Worm (Caenorhabditis elegans): ENCODE data around the gene F36H1.3.
A peak's percentile ranks its signal among the peaks of the same experiment; 100 is the strongest.

Gene F36H1.3

ce11 chrIV:11049806-11050205 lies at the start of gene F36H1.3:
TSS of gene F36H1.3 (plus strand) at chrIV:11050128.
- TF ChIP-seq T26A8.4 (GFP tag; IDR thresholded peaks at IDR 0.05) = no peak
- no peak for TF ChIP-seq snpc-4 (tag; optimal IDR thresholded peaks at IDR 0.05)
- peak in 1 of 2 experiments; percentile 92 for TF ChIP-seq unc-62 (GFP tag; optimal IDR thresholded peaks at IDR 0.05 in 1 of 2)
- no peak for TF ChIP-seq unc-62 (tag; optimal IDR thresholded peaks at IDR 0.05)
- peak; percentile 39 for TF ChIP-seq aha-1 (tag)

- TF ChIP-seq F44E2.7 (GFP tag; IDR thresholded peaks at IDR 0.05) (no peak), R02D3.7 (tag; optimal IDR thresholded peaks at IDR 0.05) (no peak), zfp-2 (tag; optimal IDR thresholded peaks at IDR 0.05) (no peak), T20F7.1 (GFP tag; optimal IDR thresholded peaks at IDR 0.05) (no peak), fkh-10 (GFP tag; optimal IDR thresholded peaks at IDR 0.05) (no peak), ceh-44 (GFP tag; IDR thresholded peaks at IDR 0.05) (no peak), dve-1 (tag; optimal IDR thresholded peaks at IDR 0.05; ENCODE audit: insufficient read depth) (no peak), egl-43 (GFP tag; IDR thresholded peaks at IDR 0.05) (no peak), T26A8.4 (GFP tag; IDR thresholded peaks at IDR 0.05) (no peak), mxl-2 (GFP tag; conservative IDR thresholded peaks at IDR 0.05) (no peak), Y75B8A.6 (GFP tag; IDR thresholded peaks at IDR 0.05) (no peak), set-16 (GFP tag; IDR thresholded peaks at IDR 0.05) (no peak), spr-1 (tag; optimal IDR thresholded peaks at IDR 0.05) (no peak), nhr-28 (tag; optimal IDR thresholded peaks at IDR 0.05) (no peak), zip-2 (tag; optimal IDR thresholded peaks at IDR 0.05) (no peak)
Observed at ce11 chrIV:11001614-11002013, 48.3 kb upstream of the F36H1.3 start, which contains the start of gene F13H10.9. TSS of gene F13H10.9 (plus strand) at chrIV:11001914.

- TF ChIP-seq ces-1 (GFP tag; optimal IDR thresholded peaks at IDR 0.05) = no peak
- TF ChIP-seq nhr-76 (tag; optimal IDR thresholded peaks at IDR 0.05) = no peak
- no peak for TF ChIP-seq lin-29 (GFP tag; IDR thresholded peaks at IDR 0.05)
- TF ChIP-seq vab-7 (GFP tag; IDR thresholded peaks at IDR 0.05) = no peak
- TF ChIP-seq pha-4 (GFP tag; IDR thresholded peaks at IDR 0.05) = no peak
- no peak for TF ChIP-seq pha-4 (tag; optimal IDR thresholded peaks at IDR 0.05)
- TF ChIP-seq F10B5.3 (tag; optimal IDR thresholded peaks at IDR 0.05) = no peak
- no peak for TF ChIP-seq snpc-4 (tag; optimal IDR thresholded peaks at IDR 0.05)
- TF ChIP-seq lin-13 (GFP tag; optimal IDR thresholded peaks at IDR 0.05) = no peak
- no peak for TF ChIP-seq arid-1 (GFP tag; conservative IDR thresholded peaks at IDR 0.05)
- TF ChIP-seq nhr-77 (tag; optimal IDR thresholded peaks at IDR 0.05) = no peak
- no peak for TF ChIP-seq nhr-25 (tag; optimal IDR thresholded peaks at IDR 0.05; ENCODE audit: borderline replicate concordance, insufficient read depth)
- TF ChIP-seq lin-39 (tag; optimal IDR thresholded peaks at IDR 0.05) = no peak
- no peak for TF ChIP-seq D1046.2 (GFP tag; IDR thresholded peaks at IDR 0.05)
- TF ChIP-seq mes-2 (tag; optimal IDR thresholded peaks at IDR 0.05; ENCODE audit: poor library complexity, severe bottlenecking) = no peak
- TF ChIP-seq F37D6.2 (tag; optimal IDR thresholded peaks at IDR 0.05) = no peak
- no peak for TF ChIP-seq lin-15B (tag; optimal IDR thresholded peaks at IDR 0.05)
- TF ChIP-seq daf-16 (GFP tag; optimal IDR thresholded peaks at IDR 0.05) = no peak
- TF ChIP-seq daf-16 (tag; optimal IDR thresholded peaks at IDR 0.05) = no peak
- no peak for TF ChIP-seq lsy-2 (tag; optimal IDR thresholded peaks at IDR 0.05)
Observed at ce11 chrIV:11004273-11004672, 45.7 kb upstream of the F36H1.3 start, which contains the start of gene F13H10.1. TSS of gene F13H10.1 (plus strand) at chrIV:11004573.

ce11 chrIV:11006383-11006782 lies 43.5 kb upstream of the F36H1.3 start:
- no peak for TF ChIP-seq unc-62 (GFP tag; optimal IDR thresholded peaks at IDR 0.05 in 1 of 2)
- TF ChIP-seq unc-62 (tag; optimal IDR thresholded peaks at IDR 0.05) = no peak
- no peak for TF ChIP-seq set-16 (GFP tag; IDR thresholded peaks at IDR 0.05)
- TF ChIP-seq daf-16 (GFP tag; optimal IDR thresholded peaks at IDR 0.05) = no peak
- TF ChIP-seq daf-16 (tag; optimal IDR thresholded peaks at IDR 0.05) = no peak
- TF ChIP-seq mes-2 (tag; optimal IDR thresholded peaks at IDR 0.05; ENCODE audit: poor library complexity, severe bottlenecking) = no peak
- TF ChIP-seq spr-3 (GFP tag; optimal IDR thresholded peaks at IDR 0.05) = no peak
- TF ChIP-seq Y105C5A.15 (GFP tag; IDR thresholded peaks at IDR 0.05) = no peak
- no peak for TF ChIP-seq Y48G9A.11 (GFP tag; IDR thresholded peaks at IDR 0.05)
- peak in 1 of 2 experiments; percentile 3 for TF ChIP-seq lsy-2 (tag; optimal IDR thresholded peaks at IDR 0.05)
- no peak for TF ChIP-seq daf-8 (GFP tag; IDR thresholded peaks at IDR 0.05)
- no peak for TF ChIP-seq ZK546.5 (tag; optimal IDR thresholded peaks at IDR 0.05)
- TF ChIP-seq lin-39 (tag; optimal IDR thresholded peaks at IDR 0.05) = no peak
- no peak for TF ChIP-seq ztf-7 (tag; optimal IDR thresholded peaks at IDR 0.05)
- no peak for TF ChIP-seq zip-11 (GFP tag; IDR thresholded peaks at IDR 0.05)
- no peak for TF ChIP-seq unc-39 (tag; optimal IDR thresholded peaks at IDR 0.05)
- peak; percentile 76 for TF ChIP-seq nhr-11 (tag; optimal IDR thresholded peaks at IDR 0.05)
- no peak for TF ChIP-seq zfp-3 (GFP tag; conservative IDR thresholded peaks at IDR 0.05)
- no peak for TF ChIP-seq rbr-2 (tag; optimal IDR thresholded peaks at IDR 0.05)
